Worm (Caenorhabditis elegans) whole organism, L4 larva: Measurements from ENCODE around the gene srw-94.

Experiments
- jun-1 ChIP-seq: fragments of 150-350 bp; optimal IDR thresholded peaks from 2 replicates; lab custom pipeline; 2014; ENCODE audit warnings: missing biosample characterization, missing genetic modification reagents, missing genetic modification characterization
- nhr-237 ChIP-seq: sonication (generic microtip); optimal IDR thresholded peaks from 2 replicates; lab custom pipeline; 2017; ENCODE audit warnings: missing biosample characterization, missing genetic modification characterization

DNA sequence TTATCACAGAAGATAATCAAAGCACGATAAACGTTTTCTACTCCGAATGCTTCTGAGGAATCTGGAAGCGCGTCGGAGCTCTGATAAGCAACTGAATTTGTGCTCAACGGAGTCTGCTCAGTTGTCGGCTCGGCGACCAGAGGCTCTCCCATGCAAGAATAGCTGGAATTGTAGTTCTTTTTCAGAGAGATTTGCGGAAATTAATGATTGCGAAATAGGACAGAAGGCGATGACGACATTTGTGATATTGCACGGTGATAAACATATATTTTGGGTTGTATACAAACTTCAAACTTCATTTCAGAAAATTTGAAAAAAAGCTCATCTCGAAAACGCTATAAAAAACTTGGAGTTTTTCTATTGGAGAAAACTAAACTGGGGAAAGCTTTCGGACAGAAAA, 4.5 kb upstream of the srw-94 start, which contains the start of gene H06H21.37:
- no peak for TF ChIP-seq nhr-237 (tag; lab: Kevin White, UChicago)
- no peak for TF ChIP-seq jun-1 (tag; lab: Kevin White, UChicago)
